Worm (Caenorhabditis elegans): Measurements from ENCODE around the gene sms-5.

DNA sequence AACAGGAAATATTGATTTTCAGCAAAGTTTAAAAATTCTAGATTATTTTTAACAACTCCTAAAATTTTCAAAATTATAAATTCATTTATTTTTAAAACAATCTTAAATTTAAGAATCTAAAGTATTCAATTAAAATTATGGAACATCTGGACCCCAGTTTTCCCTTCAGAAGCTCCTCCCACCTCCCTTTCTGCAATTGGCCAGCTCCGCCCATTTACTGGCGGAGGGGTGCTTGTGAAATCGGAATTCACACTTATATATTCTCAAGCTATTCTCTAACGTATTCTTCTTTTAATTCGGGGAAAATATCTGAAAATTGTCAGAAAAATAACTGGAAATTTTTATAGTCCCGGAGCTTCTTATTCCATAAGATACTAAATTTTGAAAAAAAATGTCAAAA lies 20.5 kb downstream of the sms-5 start, which contains the start of gene mab-9:
- TF ChIP-seq unc-62 (GFP tag; optimal IDR thresholded peaks at IDR 0.05) (no peak), zag-1 (tag; optimal IDR thresholded peaks at IDR 0.05) (no peak), lin-39 (tag; optimal IDR thresholded peaks at IDR 0.05) (no peak), egl-27 (tag; optimal IDR thresholded peaks at IDR 0.05) (no peak)
